Worm (Caenorhabditis elegans) whole organism, late embryonic: ENCODE results near the gene T06E6.15.

Source experiments
- ceh-9 ChIP-seq: sonication (generic microtip); optimal IDR thresholded peaks from 2 replicates; lab custom pipeline; 2016; ENCODE audit warnings: mild to moderate bottlenecking, missing genetic modification characterization, inconsistent platforms, missing compliant biosample characterization
- dve-1 ChIP-seq: sonication (generic microtip); optimal IDR thresholded peaks from 2 replicates; lab custom pipeline; 2017; ENCODE audit warnings: antibody characterized with exemption, mild to moderate bottlenecking, missing genetic modification characterization, missing compliant biosample characterization
- fax-1 ChIP-seq: sonication (generic microtip); optimal IDR thresholded peaks from 2 replicates; lab custom pipeline; 2016; ENCODE audit warnings: missing genotype, missing genetic modification characterization, missing compliant biosample characterization
- nfya-1 ChIP-seq: sonication (generic microtip); optimal IDR thresholded peaks from 2 replicates; lab custom pipeline; 2017; ENCODE audit warnings: missing genetic modification characterization, mild to moderate bottlenecking, missing compliant biosample characterization, antibody characterized with exemption, moderate library complexity
- pax-1 ChIP-seq: fragments of 150-350 bp; optimal IDR thresholded peaks from 2 replicates; lab custom pipeline; 2014; ENCODE audit warnings: missing biosample characterization, missing genetic modification characterization
- pqm-1 ChIP-seq: sonication (generic microtip); optimal IDR thresholded peaks from 2 replicates; lab custom pipeline; 2016; ENCODE audit warnings: missing genetic modification characterization, missing compliant biosample characterization
- tbx-2 ChIP-seq: sonication (generic microtip); optimal IDR thresholded peaks from 2 replicates; lab custom pipeline; 2016; ENCODE audit warnings: missing genetic modification characterization, missing compliant biosample characterization
- unc-86 ChIP-seq: sonication (generic microtip); optimal IDR thresholded peaks from 2 replicates; lab custom pipeline; 2016; ENCODE audit warnings: missing genetic modification characterization, missing compliant biosample characterization

DNA sequence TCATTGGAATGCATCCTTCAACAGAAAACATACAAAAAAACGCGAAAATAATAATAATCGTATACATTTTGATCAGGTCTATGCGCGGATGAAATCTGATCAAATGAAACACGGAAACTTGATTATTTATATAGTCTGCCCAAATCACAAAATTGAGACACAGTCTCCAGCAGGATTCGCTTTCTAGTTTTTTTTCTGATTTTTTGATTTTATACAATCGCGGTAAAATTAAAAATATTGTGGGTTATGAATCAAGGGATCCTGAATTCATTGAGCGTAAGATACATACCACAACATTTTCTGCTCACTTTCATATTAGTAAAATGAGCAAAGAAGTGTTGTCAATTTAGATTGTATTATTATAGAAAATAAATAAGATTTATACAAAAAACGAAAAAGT is 50.5 kb downstream of the T06E6.15 start, which contains the start of gene clec-230:
- no peak for TF ChIP-seq unc-86 (tag; lab: Kevin White, UChicago)
- TF ChIP-seq dve-1, result no peak
- TF ChIP-seq pax-1 (tag; lab: Kevin White, UChicago), result no peak
- no peak for TF ChIP-seq pqm-1 (tag; lab: Kevin White, UChicago)
- TF ChIP-seq nfya-1 (tag; lab: Kevin White, UChicago), result no peak
- no peak for TF ChIP-seq ceh-9 (tag; lab: Kevin White, UChicago)
- TF ChIP-seq tbx-2 (tag; lab: Kevin White, UChicago), result no peak
- TF ChIP-seq fax-1, result no peak
